Worm (Caenorhabditis elegans) whole organism, L4/young adult: Measurements from ENCODE around the gene K03H6.4.

Experiments
- W03F9.2 ChIP-seq: fragments of 150-350 bp; optimal IDR thresholded peaks from 2 replicates; lab custom pipeline; 2014; ENCODE audit warnings: missing biosample characterization, missing genetic modification characterization
- dao-5 ChIP-seq: sonication (generic microtip); optimal IDR thresholded peaks from 2 replicates; lab custom pipeline; 2016; ENCODE audit warnings: missing genotype, missing genetic modification characterization, moderate library complexity, missing compliant biosample characterization
- him-1 ChIP-seq: sonication (generic microtip); optimal IDR thresholded peaks from 2 replicates; lab custom pipeline; 2016; ENCODE audit warnings: missing genotype, missing genetic modification reagents, missing genetic modification characterization, missing compliant biosample characterization

The K03H6.4 gene

ce11 chrIV:1547129-1547528 lies 26.0 kb upstream of the K03H6.4 start:
- no peak for TF ChIP-seq him-1 (tag; lab: Kevin White, UChicago)
- TF ChIP-seq W03F9.2 (tag; lab: Kevin White, UChicago): no peak
- no peak for TF ChIP-seq dao-5

DNA sequence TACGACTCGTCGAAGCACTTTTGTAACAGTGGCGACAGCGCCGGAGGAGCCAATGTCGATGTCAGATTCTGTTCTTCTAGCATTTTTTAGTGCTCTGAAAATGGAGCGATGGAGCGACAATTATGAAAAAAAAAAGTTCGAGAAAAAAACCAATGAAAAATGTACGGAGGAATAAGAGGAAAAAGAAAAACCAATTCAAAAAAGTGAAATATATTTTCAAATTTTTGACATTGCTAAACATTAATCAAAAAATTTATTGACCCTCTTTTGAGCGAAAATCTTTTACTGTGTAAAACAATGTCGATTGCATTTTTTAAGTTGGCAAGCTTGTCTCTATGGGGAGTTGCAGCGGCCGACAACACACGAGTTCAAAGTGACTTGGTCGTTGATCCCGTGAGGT lies 15.2 kb upstream of the K03H6.4 start, which contains the start of gene K03H6.5:
Gene K03H6.5, minus strand, starts transcription at position 101 of the 400 bp plus-strand sequence.
- no peak for TF ChIP-seq him-1 (tag; lab: Kevin White, UChicago)
- TF ChIP-seq W03F9.2 (tag; lab: Kevin White, UChicago): no peak
- TF ChIP-seq dao-5: no peak

DNA sequence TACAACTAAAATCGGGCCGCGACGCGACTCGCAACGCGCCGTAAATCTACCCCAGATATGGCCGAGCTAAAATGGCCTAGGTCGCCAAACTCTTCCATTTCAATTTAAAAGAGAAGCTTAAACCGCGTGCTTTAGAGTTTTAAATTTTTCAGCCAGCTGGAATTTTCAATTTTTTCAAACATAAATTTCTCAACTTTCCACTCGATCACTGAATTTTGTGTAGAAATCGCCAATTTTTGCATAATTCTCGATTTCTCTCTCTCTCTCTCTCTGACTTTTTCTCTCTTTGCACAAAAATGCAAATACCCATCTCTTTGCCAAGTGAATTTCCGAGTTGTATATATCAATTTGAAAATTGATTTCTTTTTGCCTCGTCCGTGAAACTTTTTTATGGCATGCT lies 2.3 kb upstream of the K03H6.4 start, which contains the start of gene K03H6.1:
Gene K03H6.1, plus strand, starts transcription at position 301 of the 400 bp plus-strand sequence.
- TF ChIP-seq dao-5 (no peak), W03F9.2 (tag; lab: Kevin White, UChicago) (no peak), him-1 (tag; lab: Kevin White, UChicago) (no peak)

DNA sequence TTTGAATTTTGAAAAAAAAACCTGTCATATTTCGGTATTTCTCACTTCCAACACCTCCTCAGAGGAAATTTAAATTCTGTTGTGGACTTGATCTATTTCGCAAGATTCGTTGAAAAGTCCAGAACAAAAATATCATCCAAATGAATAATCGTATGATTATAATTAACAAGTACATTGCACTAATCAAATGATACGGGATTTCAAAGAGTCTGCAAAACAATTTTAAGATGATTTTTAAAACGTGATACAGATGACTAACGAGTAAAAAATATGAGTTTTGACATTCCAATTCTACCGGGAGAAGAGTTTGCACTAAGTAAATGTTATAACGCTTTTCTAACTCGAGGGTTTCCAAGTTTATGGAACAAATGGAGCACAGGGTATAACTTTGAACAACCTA lies 1.2 kb upstream of the K03H6.4 start:
- TF ChIP-seq him-1 (tag; lab: Kevin White, UChicago) (no peak), dao-5 (no peak), W03F9.2 (tag; lab: Kevin White, UChicago) (no peak)

- TF ChIP-seq W03F9.2 (tag; lab: Kevin White, UChicago): no peak
- no peak for TF ChIP-seq dao-5
- no peak for TF ChIP-seq him-1 (tag; lab: Kevin White, UChicago)
These were observed 4.6 kb downstream of the K03H6.4 start, which contains the start of gene clec-172 for ce11 chrIV:1516527-1516926. TSS of gene clec-172 (minus strand) at chrIV:1516627.

DNA sequence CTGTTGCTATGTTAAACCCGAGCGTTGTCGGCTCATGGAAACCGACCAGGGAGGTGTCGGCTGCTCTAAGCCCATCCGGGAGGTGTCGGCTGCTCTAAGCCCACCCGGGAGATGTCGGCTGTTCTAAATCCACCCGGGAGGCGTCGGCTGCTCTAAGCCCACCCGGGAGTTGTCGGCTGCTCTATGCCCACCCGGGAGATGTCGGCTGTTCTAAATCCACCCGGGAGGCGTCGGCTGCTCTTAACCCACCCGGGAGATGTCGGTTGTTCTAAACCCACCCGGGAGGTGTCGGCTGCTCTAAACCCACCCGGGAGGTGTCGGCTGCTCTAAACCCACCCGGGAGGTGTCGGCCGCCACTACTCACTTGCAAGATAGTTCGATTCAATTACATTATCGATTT lies 5.2 kb downstream of the K03H6.4 start:
- TF ChIP-seq W03F9.2 (tag; lab: Kevin White, UChicago) (no peak), dao-5 (no peak), him-1 (tag; lab: Kevin White, UChicago) (no peak)

DNA sequence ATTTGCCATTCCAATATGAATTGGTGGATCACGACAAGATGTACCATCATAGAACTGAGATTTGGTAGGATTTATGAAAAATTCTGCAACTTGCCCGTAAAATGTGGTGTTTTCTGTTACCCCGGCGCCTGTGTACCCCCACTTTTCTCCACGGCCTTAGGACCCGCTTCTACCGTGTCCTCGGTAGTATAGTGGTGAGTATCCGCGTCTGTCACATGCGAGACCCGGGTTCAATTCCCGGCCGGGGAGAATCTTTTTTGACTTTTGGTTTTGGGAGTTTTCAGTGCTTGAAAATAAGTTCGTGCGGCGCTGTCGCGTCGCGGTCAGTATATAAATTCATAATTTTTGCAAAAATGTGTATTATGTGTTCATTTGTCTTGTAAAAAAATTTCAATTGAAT lies 6.7 kb downstream of the K03H6.4 start:
- TF ChIP-seq him-1 (tag; lab: Kevin White, UChicago) (no peak), W03F9.2 (tag; lab: Kevin White, UChicago) (no peak), dao-5 (no peak)

DNA sequence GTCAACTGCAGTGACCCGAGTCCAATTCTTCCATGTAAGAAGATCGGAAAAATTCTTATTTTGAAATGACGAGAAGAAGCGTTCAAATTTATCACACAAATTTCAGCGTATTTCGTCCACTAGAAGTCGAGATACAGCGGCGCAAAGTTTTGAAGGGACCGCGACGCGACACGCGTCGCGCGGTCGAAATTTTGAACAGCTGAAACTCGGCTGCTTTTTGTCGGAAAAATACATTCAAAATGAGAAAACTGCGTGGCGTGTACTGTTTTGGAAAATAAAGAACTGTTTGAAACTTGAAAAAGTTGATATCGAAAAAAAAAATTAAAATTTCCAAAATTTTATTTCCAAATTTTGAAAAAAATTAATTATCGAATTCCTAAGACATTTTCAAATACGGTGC lies 8.2 kb downstream of the K03H6.4 start:
- TF ChIP-seq W03F9.2 (tag; lab: Kevin White, UChicago) (no peak), dao-5 (no peak), him-1 (tag; lab: Kevin White, UChicago) (no peak)

DNA sequence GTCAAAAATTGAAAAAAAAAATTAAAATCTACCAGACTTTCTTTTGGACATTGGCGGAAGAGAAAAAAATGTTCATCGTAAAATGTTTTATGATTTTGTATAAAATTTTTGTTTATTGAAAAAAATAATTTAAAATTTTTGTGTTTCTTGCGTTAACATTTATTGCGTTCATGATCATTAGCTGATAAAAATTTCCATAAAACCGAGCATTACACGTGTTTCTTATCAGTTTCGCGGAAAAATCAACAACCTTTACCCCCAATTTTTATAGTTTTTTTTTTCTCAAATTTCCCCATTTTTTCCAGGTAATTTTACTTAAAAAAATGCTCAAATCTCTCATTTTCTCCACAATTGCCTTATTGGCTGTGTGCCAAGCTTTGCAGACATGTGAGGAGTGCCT lies 10.9 kb downstream of the K03H6.4 start, which contains the start of gene txt-4:
Gene txt-4, plus strand, starts transcription at position 324 of the 400 bp plus-strand sequence.
- TF ChIP-seq W03F9.2 (tag; lab: Kevin White, UChicago): no peak
- no peak for TF ChIP-seq him-1 (tag; lab: Kevin White, UChicago)
- TF ChIP-seq dao-5: no peak

DNA sequence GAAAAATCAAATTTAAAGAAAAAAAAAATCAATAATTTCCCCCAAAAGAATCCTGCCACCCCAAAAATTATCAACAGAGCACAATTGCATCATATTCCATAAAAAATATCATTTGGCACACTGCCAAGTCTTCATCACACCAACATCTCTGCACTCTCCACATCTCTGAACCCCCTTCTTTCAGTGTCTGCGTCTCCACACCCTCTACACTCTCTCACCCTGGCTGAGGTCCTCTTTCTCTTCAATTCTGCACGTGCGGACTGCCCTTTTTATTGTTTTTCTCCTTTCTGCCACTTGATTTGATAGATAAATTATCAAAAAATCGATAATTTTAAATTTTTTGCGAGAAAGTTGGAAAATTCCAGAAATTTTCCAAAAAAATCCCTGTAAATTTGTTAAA lies 23.7 kb downstream of the K03H6.4 start, which contains the start of gene hxk-3:
Gene hxk-3, plus strand, starts transcription at position 179 of the 400 bp plus-strand sequence.
- TF ChIP-seq dao-5 (no peak), him-1 (tag; lab: Kevin White, UChicago) (no peak), W03F9.2 (tag; lab: Kevin White, UChicago) (no peak)

DNA sequence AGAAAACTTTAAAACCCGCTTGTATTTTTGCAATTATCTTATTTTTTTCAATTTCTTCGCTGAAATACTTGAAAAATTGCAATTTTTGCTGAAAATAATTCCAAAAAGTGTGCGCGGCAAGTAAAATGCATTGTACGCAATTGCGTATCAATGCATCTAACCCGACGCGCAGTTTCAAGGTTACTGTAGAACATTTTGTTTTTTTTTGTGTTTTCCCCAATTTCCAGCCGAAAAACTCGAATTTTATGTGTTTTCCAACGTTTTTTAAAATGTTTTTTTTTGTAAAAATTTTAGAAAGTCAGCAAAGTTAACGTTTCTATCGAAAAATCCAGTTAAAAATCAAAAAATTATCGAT lies 24.5 kb downstream of the K03H6.4 start:
- TF ChIP-seq dao-5 (no peak), him-1 (tag; lab: Kevin White, UChicago) (no peak), W03F9.2 (tag; lab: Kevin White, UChicago) (no peak)

DNA sequence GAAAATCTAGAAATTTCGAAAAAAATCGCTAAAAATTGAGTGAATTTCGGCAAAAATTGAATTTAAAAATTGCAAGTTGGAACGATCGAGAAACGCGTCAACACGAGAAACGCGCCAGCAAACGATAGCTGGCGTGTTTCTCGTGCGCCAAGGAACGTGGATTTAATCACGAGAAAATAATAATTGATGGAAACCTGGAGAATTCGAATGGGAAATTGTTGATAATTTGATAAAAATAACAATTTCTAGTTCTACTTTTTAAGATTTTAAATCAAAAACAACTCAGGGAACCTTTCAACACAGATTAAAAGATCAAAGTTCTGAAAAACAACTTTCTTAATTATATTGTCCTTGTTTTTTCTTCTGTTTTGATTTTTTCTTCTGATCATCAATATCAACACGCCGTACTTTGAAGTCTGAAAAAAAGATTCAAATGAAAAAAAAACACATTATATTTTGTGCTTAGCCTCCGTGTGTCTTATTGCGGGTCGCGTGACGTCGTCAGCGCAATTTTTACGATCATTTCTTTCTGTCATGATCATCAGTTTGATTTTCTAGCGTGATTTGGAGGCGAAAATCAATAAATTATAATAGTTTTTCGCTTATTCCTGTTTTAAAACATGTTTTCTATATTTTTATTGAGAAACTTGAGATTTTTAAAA lies 25.0 kb downstream of the K03H6.4 start, which contains the start of gene npp-20:
Gene npp-20, minus strand, starts transcription at position 6 of the 662 bp plus-strand sequence.
- no peak for TF ChIP-seq W03F9.2 (tag; lab: Kevin White, UChicago)
- no peak for TF ChIP-seq dao-5
- TF ChIP-seq him-1 (tag; lab: Kevin White, UChicago): no peak

ce11 chrIV:1484968-1485474 lies 36.1 kb downstream of the K03H6.4 start, which contains the start of gene Y77E11A.16:
TSS of gene Y77E11A.16 (plus strand) at chrIV:1485424.
- TF ChIP-seq dao-5: no peak
- no peak for TF ChIP-seq W03F9.2 (tag; lab: Kevin White, UChicago)
- no peak for TF ChIP-seq him-1 (tag; lab: Kevin White, UChicago)

ce11 chrIV:1478649-1479048 lies 42.5 kb downstream of the K03H6.4 start:
- TF ChIP-seq him-1 (tag; lab: Kevin White, UChicago) (no peak), W03F9.2 (tag; lab: Kevin White, UChicago) (no peak), dao-5 (no peak)
